Worm (Caenorhabditis elegans): ENCODE results near the gene srw-32.

Gene srw-32

DNA sequence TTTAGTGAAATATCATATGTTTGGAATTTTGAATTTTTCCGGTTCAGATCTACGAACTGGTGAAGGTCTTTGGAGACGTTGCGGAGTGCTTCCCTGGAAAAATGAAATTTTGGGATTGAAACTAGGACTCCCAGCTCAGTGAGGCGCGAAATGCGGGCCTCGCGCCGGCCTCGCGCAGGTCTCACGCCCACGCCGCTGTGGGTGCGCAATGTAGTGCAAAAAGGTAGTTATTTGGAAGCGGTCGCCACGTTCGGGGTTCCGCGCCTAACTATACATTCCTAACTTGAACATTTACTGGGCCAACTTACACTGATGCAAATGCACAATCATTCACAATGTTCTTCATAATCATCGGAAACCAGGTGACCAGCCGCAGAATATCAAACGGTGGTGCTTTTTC is 8.5 kb upstream of the srw-32 start:
- TF ChIP-seq nhr-120 (GFP tag; IDR thresholded peaks at IDR 0.05) (0 out of 2 replicates have a peak, but pooled peaks have one; percentile 52), ceh-79 (tag; optimal IDR thresholded peaks at IDR 0.05) (no peak), ceh-58 (GFP tag; IDR thresholded peaks at IDR 0.05) (0 out of 2 replicates have a peak, but pooled peaks have one; percentile 17), lsl-1 (GFP tag; optimal IDR thresholded peaks at IDR 0.05) (no peak), zfh-2 (GFP tag; conservative IDR thresholded peaks at IDR 0.05) (peak; percentile 74)

DNA sequence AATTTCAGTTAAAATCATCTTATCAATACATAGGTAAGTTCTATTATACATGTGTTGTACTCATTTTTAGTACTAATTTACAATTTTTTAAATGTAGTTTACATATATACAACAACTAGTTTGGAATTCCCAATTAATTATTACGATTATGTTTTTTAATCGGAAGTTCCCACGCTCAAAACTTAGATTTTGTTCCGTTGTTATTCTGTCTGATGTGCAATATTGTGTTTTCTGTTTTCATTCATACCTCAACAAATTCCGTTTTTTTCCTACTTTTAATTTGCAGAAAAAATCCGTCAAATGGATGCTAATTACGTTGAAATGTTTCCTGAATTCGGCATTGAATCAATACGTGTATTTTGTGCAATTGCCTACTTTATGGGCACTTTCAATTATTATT is 2.3 kb upstream of the srw-32 start, which contains the start of gene srw-31:
srw-31 (plus strand) TSS at position 301 of the 400 bp plus-strand sequence.
- no peak for TF ChIP-seq hlh-12 (tag; optimal IDR thresholded peaks at IDR 0.05)
- no peak for TF ChIP-seq lin-35 (GFP tag; optimal IDR thresholded peaks at IDR 0.05)
- no peak for TF ChIP-seq C17E4.6 (GFP tag; IDR thresholded peaks at IDR 0.05)
- TF ChIP-seq hrde-1 (tag; optimal IDR thresholded peaks at IDR 0.05; ENCODE audit: borderline replicate concordance), result no peak
- no peak for TF ChIP-seq hsf-1 (GFP tag; IDR thresholded peaks at IDR 0.05)
- TF ChIP-seq ceh-91 (GFP tag; IDR thresholded peaks at IDR 0.05), result no peak
- no peak for TF ChIP-seq nhr-179 (tag; optimal IDR thresholded peaks at IDR 0.05)
- no peak for TF ChIP-seq ceh-79 (tag; optimal IDR thresholded peaks at IDR 0.05)
- no peak for TF ChIP-seq Y79H2A.3 (GFP tag; conservative IDR thresholded peaks at IDR 0.05)
- TF ChIP-seq lsy-27 (tag; optimal IDR thresholded peaks at IDR 0.05; ENCODE audit: borderline replicate concordance, insufficient read depth), result no peak
- no peak for TF ChIP-seq aptf-3 (GFP tag; IDR thresholded peaks at IDR 0.05)
- no peak for TF ChIP-seq nfya-2 (GFP tag; IDR thresholded peaks at IDR 0.05)
- no peak for TF ChIP-seq Y53G8AR.9 (GFP tag; conservative IDR thresholded peaks at IDR 0.05)
- TF ChIP-seq snpc-1.1 (tag; optimal IDR thresholded peaks at IDR 0.05; ENCODE audit: insufficient read depth), result no peak
- no peak for TF ChIP-seq zim-3 (tag; optimal IDR thresholded peaks at IDR 0.05)
- TF ChIP-seq nhr-80 (tag; optimal IDR thresholded peaks at IDR 0.05), result no peak
- TF ChIP-seq ztf-26 (tag; optimal IDR thresholded peaks at IDR 0.05), result no peak
- no peak for TF ChIP-seq aptf-2 (GFP tag; conservative IDR thresholded peaks at IDR 0.05)

DNA sequence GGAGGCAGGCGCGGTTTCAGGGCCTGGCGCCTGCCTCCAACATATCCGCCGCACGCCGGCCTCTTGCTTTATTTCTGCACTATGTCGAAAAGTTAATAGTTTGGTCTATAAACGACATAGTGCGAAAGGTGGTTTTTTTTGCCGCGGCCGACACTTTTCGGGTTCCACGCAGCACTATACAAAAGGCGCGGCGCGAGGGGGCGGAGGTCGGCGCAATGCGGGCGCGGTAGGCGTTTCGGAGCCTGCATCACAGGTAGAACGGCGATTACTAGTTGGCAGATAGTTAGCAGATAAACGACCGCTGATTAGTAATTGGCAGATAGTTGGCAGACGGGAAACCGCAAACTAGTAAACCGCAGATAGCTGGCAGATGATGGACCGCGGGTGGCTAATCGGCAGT is 4.2 kb downstream of the srw-32 start:
- TF ChIP-seq ceh-100 (GFP tag; IDR thresholded peaks at IDR 0.05), result no peak
- TF ChIP-seq attf-6 (GFP tag; IDR thresholded peaks at IDR 0.05), result no peak
- no peak for TF ChIP-seq lin-35 (GFP tag; optimal IDR thresholded peaks at IDR 0.05)
- TF ChIP-seq unc-130 (GFP tag; optimal IDR thresholded peaks at IDR 0.05), result no peak
- TF ChIP-seq ztf-28 (GFP tag; IDR thresholded peaks at IDR 0.05), result 0 out of 2 replicates have a peak, but pooled peaks have one; percentile 18
- no peak for TF ChIP-seq ceh-79 (tag; optimal IDR thresholded peaks at IDR 0.05)
- peak; percentile 70; the same call in 1 of the 2 replicates for TF ChIP-seq zfh-2 (GFP tag; conservative IDR thresholded peaks at IDR 0.05)
- TF ChIP-seq fkh-3 (tag; optimal IDR thresholded peaks at IDR 0.05), result no peak

DNA sequence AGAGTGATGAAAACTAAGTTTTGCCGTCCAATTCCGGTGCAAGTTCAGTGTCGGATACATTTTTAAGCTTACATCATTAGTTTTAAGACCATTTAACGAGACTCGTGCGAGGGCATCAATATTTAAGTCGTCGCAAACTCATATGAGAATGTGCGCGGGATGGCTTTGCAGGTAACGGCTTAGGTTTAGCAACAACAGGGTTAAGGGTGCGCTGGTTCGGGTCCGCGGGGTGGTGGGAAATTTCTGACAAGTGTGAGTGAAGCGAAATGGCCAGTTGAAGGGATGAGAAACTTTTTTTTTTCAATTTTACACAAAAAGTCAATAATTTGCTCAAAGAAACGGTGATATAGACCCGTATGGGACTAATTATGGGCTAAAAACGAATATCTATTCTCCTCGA is 5.2 kb downstream of the srw-32 start:
- TF ChIP-seq T07F8.4 (tag; optimal IDR thresholded peaks at IDR 0.05) (no peak), hlh-26 (GFP tag; conservative IDR thresholded peaks at IDR 0.05) (no peak), hsf-1 (GFP tag; IDR thresholded peaks at IDR 0.05) (no peak), madf-6 (GFP tag; IDR thresholded peaks at IDR 0.05) (0 out of 2 replicates have a peak, but pooled peaks have one; percentile 27), ztf-6 (GFP tag; IDR thresholded peaks at IDR 0.05) (no peak), ccch-3 (GFP tag; optimal IDR thresholded peaks at IDR 0.05) (no peak), mcd-1 (GFP tag; IDR thresholded peaks at IDR 0.05) (no peak), ztf-25 (GFP tag; IDR thresholded peaks at IDR 0.05) (0 out of 2 replicates have a peak, but pooled peaks have one; percentile 50), efl-1 (GFP tag; optimal IDR thresholded peaks at IDR 0.05) (no peak), ztf-18 (tag; optimal IDR thresholded peaks at IDR 0.05) (peak; percentile 25), cebp-1 (GFP tag; IDR thresholded peaks at IDR 0.05) (no peak), cebp-1 (tag; optimal IDR thresholded peaks at IDR 0.05) (no peak), hrde-1 (tag; optimal IDR thresholded peaks at IDR 0.05; ENCODE audit: borderline replicate concordance) (peak; percentile 50), ztf-3 (GFP tag; optimal IDR thresholded peaks at IDR 0.05) (no peak), rpc-1 (optimal IDR thresholded peaks at IDR 0.05) (peak; percentile 47), rpc-1 (tag; optimal IDR thresholded peaks at IDR 0.05) (peak; percentile 79), unc-62 (GFP tag; optimal IDR thresholded peaks at IDR 0.05) (no peak), attf-6 (GFP tag; IDR thresholded peaks at IDR 0.05) (peak; percentile 67; the same call in 1 of the 2 replicates), lin-54 (GFP tag; optimal IDR thresholded peaks at IDR 0.05) (no peak), sdz-38 (tag; optimal IDR thresholded peaks at IDR 0.05) (no peak), ceh-40 (GFP tag; IDR thresholded peaks at IDR 0.05) (no peak)
